Worm (Caenorhabditis elegans) whole organism, L3 larva: ENCODE measurements around the gene F41E7.2.

Source experiments
- R02D3.7 ChIP-seq: fragments of 150-350 bp; optimal IDR thresholded peaks from 2 replicates; lab custom pipeline; 2014; ENCODE audit warnings: missing biosample characterization, missing genetic modification characterization
- aly-2 ChIP-seq: fragments of 150-350 bp; optimal IDR thresholded peaks from 2 replicates; lab custom pipeline; 2014; ENCODE audit warnings: missing biosample characterization, missing genetic modification characterization
- ama-1 ChIP-seq: fragments of 150-350 bp; optimal IDR thresholded peaks from 2 replicates; lab custom pipeline; 2018
- ceh-16 ChIP-seq: sonication (generic microtip); optimal IDR thresholded peaks from 2 replicates; lab custom pipeline; 2017; ENCODE audit warnings: missing biosample characterization, missing genetic modification characterization
- ceh-28 ChIP-seq: fragments of 150-350 bp; optimal IDR thresholded peaks from 2 replicates; lab custom pipeline; 2014; ENCODE audit warnings: missing biosample characterization, missing genetic modification reagents, missing genetic modification characterization
- ceh-82 ChIP-seq: fragments of 150-350 bp; optimal IDR thresholded peaks from 2 replicates; lab custom pipeline; 2014; ENCODE audit warnings: missing biosample characterization, missing genetic modification characterization
- ceh-9 ChIP-seq: sonication (generic microtip); optimal IDR thresholded peaks from 2 replicates; lab custom pipeline; 2018; ENCODE audit warnings: missing biosample characterization, missing genetic modification characterization
- egl-27 ChIP-seq: sonication (generic microtip); optimal IDR thresholded peaks from 4 replicates; lab custom pipeline; 2017; ENCODE audit warnings: missing biosample characterization, missing genetic modification reagents, missing genetic modification characterization
- elt-1 ChIP-seq: fragments of 150-350 bp; optimal IDR thresholded peaks from 2 replicates; lab custom pipeline; 2014; ENCODE audit warnings: missing biosample characterization, missing genetic modification characterization
- elt-2 ChIP-seq: sonication (generic microtip); optimal IDR thresholded peaks from 2 replicates; lab custom pipeline; 2016; ENCODE audit warnings: missing genetic modification reagents, mild to moderate bottlenecking, missing genetic modification characterization, missing compliant biosample characterization
- elt-3 ChIP-seq, 3 experiments: fragments of 150-350 bp in 1 of 3; sonication (generic microtip) in 2 of 3; optimal IDR thresholded peaks; 2 replicates in 2 of 3; 4 replicates in 1 of 3; lab custom pipeline; 2014 to 2017; ENCODE audit warnings: missing biosample characterization in 3 of 3, missing genetic modification characterization in 3 of 3
- eor-1 ChIP-seq, 2 experiments: fragments of 150-350 bp; optimal IDR thresholded peaks; 2 replicates each; lab custom pipeline; 2014 to 2018; ENCODE audit warnings: missing biosample characterization in 2 of 2, missing genetic modification characterization in 2 of 2
- fkh-10 ChIP-seq: sonication (generic microtip); optimal IDR thresholded peaks from 2 replicates; lab custom pipeline; 2017; ENCODE audit warnings: missing biosample characterization, missing genetic modification reagents, missing genetic modification characterization
- hmg-11 ChIP-seq: sonication (generic microtip); optimal IDR thresholded peaks from 2 replicates; lab custom pipeline; 2016; ENCODE audit warnings: missing genetic modification characterization, missing compliant biosample characterization
- jun-1 ChIP-seq: fragments of 150-350 bp; optimal IDR thresholded peaks from 2 replicates; lab custom pipeline; 2014; ENCODE audit warnings: missing biosample characterization, missing genetic modification reagents, missing genetic modification characterization
- lin-15B ChIP-seq: fragments of 150-350 bp; optimal IDR thresholded peaks from 2 replicates; lab custom pipeline; 2014; ENCODE audit warnings: missing biosample characterization, missing genetic modification characterization
- lin-39 ChIP-seq: fragments of 150-350 bp; optimal IDR thresholded peaks from 2 replicates; lab custom pipeline; 2018; ENCODE audit warnings: missing biosample characterization, missing genetic modification reagents, missing genetic modification characterization
- lsy-12 ChIP-seq: sonication (generic microtip); optimal IDR thresholded peaks from 2 replicates; lab custom pipeline; 2016; ENCODE audit warnings: mild to moderate bottlenecking, missing genetic modification characterization, missing compliant biosample characterization
- nfya-1 ChIP-seq: sonication (generic microtip); optimal IDR thresholded peaks from 2 replicates; lab custom pipeline; 2017; ENCODE audit warnings: missing genetic modification characterization, mild to moderate bottlenecking, missing compliant biosample characterization, antibody characterized with exemption, moderate library complexity; ENCODE audit not compliant: insufficient read depth
- nhr-23 ChIP-seq: fragments of 150-350 bp; optimal IDR thresholded peaks from 2 replicates; lab custom pipeline; 2014; ENCODE audit warnings: missing biosample characterization, missing genetic modification reagents, missing genetic modification characterization
- nhr-237 ChIP-seq: fragments of 150-350 bp; optimal IDR thresholded peaks from 2 replicates; lab custom pipeline; 2014; ENCODE audit warnings: missing biosample characterization, missing genetic modification characterization
- nhr-25 ChIP-seq: sonication (generic microtip); optimal IDR thresholded peaks from 2 replicates; lab custom pipeline; 2017; ENCODE audit warnings: missing biosample characterization, missing genetic modification characterization
- nhr-28 ChIP-seq: fragments of 150-350 bp; optimal IDR thresholded peaks from 2 replicates; lab custom pipeline; 2014; ENCODE audit warnings: missing biosample characterization, missing genetic modification characterization
- nhr-43 ChIP-seq: sonication (generic microtip); optimal IDR thresholded peaks from 2 replicates; lab custom pipeline; 2016; ENCODE audit warnings: mild to moderate bottlenecking, missing genetic modification characterization, missing compliant biosample characterization; ENCODE audit not compliant: poor library complexity, severe bottlenecking
- nhr-67 ChIP-seq: fragments of 150-350 bp; optimal IDR thresholded peaks from 2 replicates; lab custom pipeline; 2014; ENCODE audit warnings: missing biosample characterization, missing genetic modification characterization
- nhr-76 ChIP-seq: fragments of 150-350 bp; sonication (generic microtip); optimal IDR thresholded peaks from 5 replicates; lab custom pipeline; 2014; ENCODE audit warnings: missing biosample characterization, missing genetic modification characterization
- nhr-77 ChIP-seq: fragments of 150-350 bp; optimal IDR thresholded peaks from 2 replicates; lab custom pipeline; 2014; ENCODE audit warnings: missing biosample characterization, missing genetic modification characterization
- pqm-1 ChIP-seq: fragments of 150-350 bp; optimal IDR thresholded peaks from 2 replicates; lab custom pipeline; 2017; ENCODE audit warnings: missing biosample characterization, missing genetic modification characterization, inconsistent platforms
- sea-2 ChIP-seq: fragments of 150-350 bp; sonication (generic microtip); optimal IDR thresholded peaks from 4 replicates; lab custom pipeline; 2014; ENCODE audit warnings: missing biosample characterization, missing genetic modification reagents, missing genetic modification characterization
- skn-1 ChIP-seq: fragments of 150-350 bp; optimal IDR thresholded peaks from 2 replicates; lab custom pipeline; 2014; ENCODE audit warnings: missing biosample characterization, missing genetic modification characterization
- unc-62 ChIP-seq: fragments of 150-350 bp; sonication (generic microtip); optimal IDR thresholded peaks from 4 replicates; lab custom pipeline; 2014; ENCODE audit warnings: missing biosample characterization, missing genetic modification reagents, missing genetic modification characterization
- zag-1 ChIP-seq: fragments of 150-350 bp; optimal IDR thresholded peaks from 2 replicates; lab custom pipeline; 2014; ENCODE audit warnings: missing biosample characterization, missing genetic modification characterization
- ztf-11 ChIP-seq: fragments of 150-350 bp; optimal IDR thresholded peaks from 2 replicates; lab custom pipeline; 2014; ENCODE audit warnings: missing biosample characterization, missing genetic modification characterization
- ztf-4 ChIP-seq: fragments of 150-350 bp; optimal IDR thresholded peaks from 2 replicates; lab custom pipeline; 2014; ENCODE audit warnings: missing biosample characterization, missing genetic modification characterization

The F41E7.2 gene

ce11 chrX:10232395-10232794 lies 41.1 kb upstream of the F41E7.2 start:
- TF ChIP-seq nhr-23 (tag; lab: Kevin White, UChicago): peak; percentile 2
- TF ChIP-seq nhr-77: no peak
- TF ChIP-seq, all 47 proteins: peak for 1

ce11 chrX:10236844-10237243 lies 36.6 kb upstream of the F41E7.2 start, which contains the start of gene zipt-13:
TSS of gene zipt-13 (minus strand) at chrX:10236944.
- TF ChIP-seq ceh-28 (tag; lab: Kevin White, UChicago) (no peak), nfya-1 (tag; lab: Kevin White, UChicago) (peak; percentile 17), unc-62 (GFP tag; lab: Kevin White, UChicago) (no peak), nhr-25 (tag; lab: Kevin White, UChicago) (peak; percentile 74), nhr-28 (tag; lab: Kevin White, UChicago) (no peak), aly-2 (tag; lab: Kevin White, UChicago) (no peak), ceh-82 (tag; lab: Kevin White, UChicago) (no peak), sea-2 (GFP tag; lab: Kevin White, UChicago) (no peak), ceh-16 (tag; lab: Kevin White, UChicago) (no peak)

DNA sequence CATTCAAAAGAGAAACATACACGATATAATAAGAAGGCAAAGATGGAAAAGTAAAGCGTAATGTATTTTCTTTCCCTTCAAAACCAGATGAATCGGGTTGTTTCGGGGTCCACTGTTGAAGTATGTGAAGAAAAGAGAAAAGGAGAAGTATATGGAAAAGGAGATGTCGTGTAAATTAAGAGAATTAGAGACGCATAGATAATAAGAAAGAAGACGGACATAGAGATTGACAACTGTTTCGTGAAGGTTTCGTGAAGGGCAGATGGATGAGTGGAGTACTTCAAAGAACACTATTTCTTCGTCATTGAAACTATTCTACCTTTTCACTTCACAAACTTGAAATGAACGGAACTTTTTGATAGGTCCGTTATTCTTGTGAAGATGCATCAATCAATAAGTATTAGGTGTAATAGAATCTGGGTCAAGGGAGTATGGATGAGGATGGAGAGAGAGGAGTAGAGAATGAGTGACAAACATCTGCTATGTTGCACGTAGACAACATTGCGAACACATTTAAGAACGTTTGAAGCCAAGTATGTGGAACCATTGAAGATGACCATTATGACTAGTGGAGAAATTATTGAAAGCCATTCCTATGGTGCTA lies 35.2 kb upstream of the F41E7.2 start:
- TF ChIP-seq nhr-23 (tag; lab: Kevin White, UChicago): peak; percentile 73
- no peak for TF ChIP-seq hmg-11 (tag; lab: Kevin White, UChicago)
- peak; percentile 36 for TF ChIP-seq nfya-1 (tag; lab: Kevin White, UChicago)
- peak; percentile 39 for TF ChIP-seq ceh-28 (tag; lab: Kevin White, UChicago)
- TF ChIP-seq nhr-25 (tag; lab: Kevin White, UChicago): peak; percentile 85
- TF ChIP-seq unc-62 (GFP tag; lab: Kevin White, UChicago): peak; percentile 62
- TF ChIP-seq ztf-4: no peak

DNA sequence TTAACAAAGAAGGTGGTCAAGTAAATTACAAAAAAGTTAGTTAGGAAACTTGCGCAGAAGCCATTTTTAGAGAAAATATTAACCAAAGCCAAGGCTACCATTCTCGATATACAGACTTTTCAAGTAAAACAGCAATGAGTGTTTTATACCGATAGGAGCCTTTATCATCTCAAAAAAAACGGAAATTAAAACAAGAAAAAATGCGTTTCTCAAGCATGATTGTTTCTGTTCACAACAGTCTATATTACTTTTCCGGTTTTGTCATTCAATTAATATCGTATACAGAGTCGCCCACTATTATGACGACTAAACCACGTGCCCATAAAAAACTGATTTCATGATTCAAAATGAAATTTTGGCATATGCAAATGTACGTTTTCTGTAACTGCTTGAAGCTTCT lies 32.6 kb upstream of the F41E7.2 start, which contains the start of gene str-74:
TSS of gene str-74 (minus strand) at position 101 of the 400 bp plus-strand sequence.
- no peak for TF ChIP-seq ceh-16 (tag; lab: Kevin White, UChicago)
- no peak for TF ChIP-seq elt-3 (tag; optimal IDR thresholded peaks at IDR 0.05; lab: Kevin White, UChicago)
- TF ChIP-seq nhr-76 (tag; lab: Kevin White, UChicago): no peak
- TF ChIP-seq zag-1: no peak
- no peak for TF ChIP-seq hmg-11 (tag; lab: Kevin White, UChicago)
- TF ChIP-seq sea-2 (GFP tag; lab: Kevin White, UChicago): no peak
- no peak for TF ChIP-seq nhr-67
- no peak for TF ChIP-seq ceh-28 (tag; lab: Kevin White, UChicago)
- TF ChIP-seq nfya-1 (tag; lab: Kevin White, UChicago): no peak
- TF ChIP-seq unc-62 (GFP tag; lab: Kevin White, UChicago): no peak
- TF ChIP-seq R02D3.7 (tag; lab: Kevin White, UChicago): no peak
- TF ChIP-seq nhr-237 (tag; lab: Kevin White, UChicago): no peak
- no peak for TF ChIP-seq elt-2 (tag; lab: Kevin White, UChicago)

ce11 chrX:10245617-10246016 lies 27.9 kb upstream of the F41E7.2 start:
- peak; percentile 61 for TF ChIP-seq nhr-25 (tag; lab: Kevin White, UChicago)
- no peak for TF ChIP-seq fkh-10
- TF ChIP-seq jun-1: no peak
- TF ChIP-seq nhr-76 (tag; lab: Kevin White, UChicago): no peak
- TF ChIP-seq elt-1 (tag; lab: Kevin White, UChicago): no peak
- TF ChIP-seq lin-39 (tag; lab: Kevin White, UChicago): peak; percentile 45
- TF ChIP-seq elt-3 (tag; optimal IDR thresholded peaks at IDR 0.05; lab: Kevin White, UChicago): peak in 1 of 3 experiments; percentile 43
- no peak for TF ChIP-seq egl-27 (tag; lab: Kevin White, UChicago)
- TF ChIP-seq nhr-23 (tag; lab: Kevin White, UChicago): peak; percentile 32
- TF ChIP-seq skn-1 (tag; lab: Kevin White, UChicago): no peak

- no peak for TF ChIP-seq lsy-12 (tag; lab: Kevin White, UChicago)
- TF ChIP-seq ztf-11 (tag; lab: Kevin White, UChicago): no peak
- TF ChIP-seq ceh-9: no peak
- no peak for TF ChIP-seq eor-1 (tag; optimal IDR thresholded peaks at IDR 0.05; lab: Kevin White, UChicago)
- TF ChIP-seq ama-1 (lab: Kevin White, UChicago): no peak
- no peak for TF ChIP-seq ceh-28 (tag; lab: Kevin White, UChicago)
- TF ChIP-seq R02D3.7 (tag; lab: Kevin White, UChicago): no peak
- no peak for TF ChIP-seq sea-2 (GFP tag; lab: Kevin White, UChicago)
- no peak for TF ChIP-seq lin-39 (tag; lab: Kevin White, UChicago)
- TF ChIP-seq nhr-43 (tag; lab: Kevin White, UChicago): no peak
- no peak for TF ChIP-seq nhr-67
- no peak for TF ChIP-seq unc-62 (GFP tag; lab: Kevin White, UChicago)
- no peak for TF ChIP-seq skn-1 (tag; lab: Kevin White, UChicago)
- TF ChIP-seq nhr-77: no peak
- TF ChIP-seq lin-15B (tag; lab: Kevin White, UChicago): no peak
- no peak for TF ChIP-seq pqm-1 (tag; lab: Kevin White, UChicago)
- TF ChIP-seq ztf-4: no peak
- no peak for TF ChIP-seq elt-3 (tag; optimal IDR thresholded peaks at IDR 0.05; lab: Kevin White, UChicago)
- no peak for TF ChIP-seq nfya-1 (tag; lab: Kevin White, UChicago)
- TF ChIP-seq nhr-25 (tag; lab: Kevin White, UChicago): no peak
Observed at ce11 chrX:10249685-10250084, 23.8 kb upstream of the F41E7.2 start.
